Worm (Caenorhabditis elegans) whole organism, mixed stage, embryonic: ENCODE results near the gene sulp-3.

Experiments used
- M03D4.4 ChIP-seq: sonication (generic microtip); optimal IDR thresholded peaks from 2 replicates; lab custom pipeline; 2017; ENCODE audit warnings: mild to moderate bottlenecking, missing genetic modification characterization, missing compliant biosample characterization
- bed-3 ChIP-seq: fragments of 200-800 bp; sonication (Bioruptor generic); optimal IDR thresholded peaks from 3 replicates; lab custom pipeline; 2018; ENCODE audit warnings: mild to moderate bottlenecking, missing genetic modification characterization, moderate library complexity, missing compliant biosample characterization
- blmp-1 ChIP-seq: fragments of 150-350 bp; optimal IDR thresholded peaks from 2 replicates; lab custom pipeline; 2014; ENCODE audit warnings: missing biosample characterization, missing genetic modification characterization
- ceh-39 ChIP-seq: fragments of 150-350 bp; optimal IDR thresholded peaks from 2 replicates; lab custom pipeline; 2014; ENCODE audit warnings: missing biosample characterization, missing genetic modification characterization
- ceh-43 ChIP-seq: fragments of 200-800 bp; sonication (Bioruptor generic); optimal IDR thresholded peaks from 2 replicates; lab custom pipeline; 2018; ENCODE audit warnings: mild to moderate bottlenecking, missing genetic modification characterization, moderate library complexity, missing compliant biosample characterization
- ceh-83 ChIP-seq: fragments of 200-800 bp; sonication (Bioruptor generic); optimal IDR thresholded peaks from 2 replicates; lab custom pipeline; 2018; ENCODE audit warnings: mild to moderate bottlenecking, missing genetic modification characterization, missing compliant biosample characterization
- ces-1 ChIP-seq: fragments of 150-350 bp; optimal IDR thresholded peaks from 2 replicates; lab custom pipeline; 2014; ENCODE audit warnings: missing biosample characterization, missing genetic modification reagents, missing genetic modification characterization
- drap-1 ChIP-seq: fragments of 200-800 bp; sonication (Bioruptor generic); optimal IDR thresholded peaks from 3 replicates; lab custom pipeline; 2018; ENCODE audit warnings: mild to moderate bottlenecking, missing genetic modification characterization, missing compliant biosample characterization
- elt-1 ChIP-seq: sonication (generic microtip); optimal IDR thresholded peaks from 2 replicates; lab custom pipeline; 2017; ENCODE audit warnings: missing genetic modification characterization, mild to moderate bottlenecking, missing compliant biosample characterization, antibody characterized with exemption, moderate library complexity, borderline replicate concordance; ENCODE audit not compliant: insufficient read depth
- elt-3 ChIP-seq: fragments of 150-350 bp; optimal IDR thresholded peaks from 2 replicates; lab custom pipeline; 2014; ENCODE audit warnings: missing biosample characterization, missing genetic modification characterization
- flh-1 ChIP-seq: fragments of 200-800 bp; sonication (Bioruptor generic); optimal IDR thresholded peaks from 2 replicates; lab custom pipeline; 2018; ENCODE audit warnings: mild to moderate bottlenecking, missing genetic modification characterization, moderate library complexity, missing compliant biosample characterization
- hlh-1 ChIP-seq: fragments of 150-350 bp; optimal IDR thresholded peaks from 2 replicates; lab custom pipeline; 2014; ENCODE audit warnings: missing biosample characterization, missing genetic modification reagents, missing genetic modification characterization
- lin-13 ChIP-seq: fragments of 150-350 bp; optimal IDR thresholded peaks from 2 replicates; lab custom pipeline; 2014; ENCODE audit warnings: missing biosample characterization, missing genetic modification characterization
- lin-32 ChIP-seq: fragments of 200-800 bp; sonication (Bioruptor generic); optimal IDR thresholded peaks from 2 replicates; lab custom pipeline; 2018; ENCODE audit warnings: mild to moderate bottlenecking, missing genetic modification characterization, missing compliant biosample characterization
- lsy-2 ChIP-seq: fragments of 150-350 bp; optimal IDR thresholded peaks from 2 replicates; lab custom pipeline; 2014; ENCODE audit warnings: missing biosample characterization, missing genetic modification characterization
- mep-1 ChIP-seq: fragments of 150-350 bp; optimal IDR thresholded peaks from 2 replicates; lab custom pipeline; 2017; ENCODE audit warnings: missing biosample characterization, missing genetic modification reagents, missing genetic modification characterization, inconsistent platforms
- mls-2 ChIP-seq: sonication (generic microtip); optimal IDR thresholded peaks from 2 replicates; lab custom pipeline; 2016; ENCODE audit warnings: mild to moderate bottlenecking, missing genetic modification characterization, moderate library complexity, missing compliant biosample characterization
- nhr-12 ChIP-seq: fragments of 150-350 bp; optimal IDR thresholded peaks from 2 replicates; lab custom pipeline; 2014; ENCODE audit warnings: missing biosample characterization, missing genetic modification characterization
- nhr-2 ChIP-seq: fragments of 150-350 bp; optimal IDR thresholded peaks from 2 replicates; lab custom pipeline; 2014; ENCODE audit warnings: missing biosample characterization, missing genetic modification characterization
- nhr-237 ChIP-seq: fragments of 150-350 bp; optimal IDR thresholded peaks from 2 replicates; lab custom pipeline; 2014; ENCODE audit warnings: missing biosample characterization, missing genetic modification characterization
- nhr-28 ChIP-seq: fragments of 150-350 bp; optimal IDR thresholded peaks from 2 replicates; lab custom pipeline; 2014; ENCODE audit warnings: missing biosample characterization, missing genetic modification characterization
- sem-2 ChIP-seq: fragments of 200-800 bp; sonication (Bioruptor generic); optimal IDR thresholded peaks from 2 replicates; lab custom pipeline; 2018; ENCODE audit warnings: mild to moderate bottlenecking, missing genetic modification characterization, missing compliant biosample characterization
- snpc-4 ChIP-seq: fragments of 150-350 bp; optimal IDR thresholded peaks from 2 replicates; lab custom pipeline; 2014; ENCODE audit warnings: missing biosample characterization, missing genetic modification characterization
- sptf-1 ChIP-seq: sonication (generic microtip); optimal IDR thresholded peaks from 2 replicates; lab custom pipeline; 2017; ENCODE audit warnings: mild to moderate bottlenecking, missing genetic modification characterization, moderate library complexity, missing compliant biosample characterization
- tbx-8 ChIP-seq: fragments of 200-800 bp; sonication (Bioruptor generic); optimal IDR thresholded peaks from 2 replicates; lab custom pipeline; 2018; ENCODE audit warnings: mild to moderate bottlenecking, missing genetic modification characterization, moderate library complexity, missing compliant biosample characterization
- unc-120 ChIP-seq: sonication (generic microtip); optimal IDR thresholded peaks from 2 replicates; lab custom pipeline; 2017; ENCODE audit warnings: missing genetic modification characterization, missing compliant biosample characterization; ENCODE audit not compliant: poor library complexity, severe bottlenecking
- unc-39 ChIP-seq: fragments of 150-350 bp; optimal IDR thresholded peaks from 2 replicates; lab custom pipeline; 2014; ENCODE audit warnings: missing biosample characterization, missing genetic modification characterization
- unc-62 ChIP-seq: fragments of 150-350 bp; optimal IDR thresholded peaks from 2 replicates; lab custom pipeline; 2014; ENCODE audit warnings: missing biosample characterization, missing genetic modification reagents, missing genetic modification characterization
- zip-8 ChIP-seq: fragments of 150-350 bp; optimal IDR thresholded peaks from 2 replicates; lab custom pipeline; 2014; ENCODE audit warnings: missing biosample characterization, missing genetic modification characterization
- ztf-11 ChIP-seq: fragments of 150-350 bp; optimal IDR thresholded peaks from 2 replicates; lab custom pipeline; 2014; ENCODE audit warnings: missing biosample characterization, missing genetic modification characterization

The sulp-3 gene

ce11 chrX:8440001-8440735, 32.0 kb upstream of the sulp-3 start:
- TF ChIP-seq unc-62 (peak; percentile 15), unc-39 (tag; lab: Kevin White, UChicago) (no peak)

- TF ChIP-seq mep-1 (tag; lab: Kevin White, UChicago): no peak
- no peak for TF ChIP-seq drap-1
- no peak for TF ChIP-seq flh-1 (GFP tag; lab: Kevin White, UChicago)
- no peak for TF ChIP-seq nhr-2 (tag; lab: Kevin White, UChicago)
- TF ChIP-seq ceh-39 (tag; lab: Kevin White, UChicago): no peak
- no peak for TF ChIP-seq unc-39 (tag; lab: Kevin White, UChicago)
- TF ChIP-seq zip-8 (tag; lab: Kevin White, UChicago): no peak
- no peak for TF ChIP-seq lsy-2 (tag; lab: Kevin White, UChicago)
- no peak for TF ChIP-seq tbx-8 (GFP tag; lab: Kevin White, UChicago)
- no peak for TF ChIP-seq blmp-1 (tag; lab: Kevin White, UChicago)
These were observed 30.6 kb upstream of the sulp-3 start for ce11 chrX:8438756-8439155.

ce11 chrX:8432361-8432760, 24.2 kb upstream of the sulp-3 start, which contains the start of gene kin-9:
Gene kin-9, plus strand, starts transcription at chrX:8432661.
- no peak for TF ChIP-seq elt-1 (tag; lab: Kevin White, UChicago)
- TF ChIP-seq lsy-2 (tag; lab: Kevin White, UChicago): no peak
- no peak for TF ChIP-seq ceh-43 (GFP tag; lab: Kevin White, UChicago)
- no peak for TF ChIP-seq nhr-237
- TF ChIP-seq bed-3: no peak
- TF ChIP-seq hlh-1: no peak
- no peak for TF ChIP-seq elt-3 (tag; lab: Kevin White, UChicago)
- TF ChIP-seq, all 35 proteins: peak for 0

ce11 chrX:8429503-8429902, 21.3 kb upstream of the sulp-3 start:
- TF ChIP-seq zip-8 (tag; lab: Kevin White, UChicago) (no peak), drap-1 (no peak), ztf-11 (tag; lab: Kevin White, UChicago) (no peak), lin-13 (tag; lab: Kevin White, UChicago) (no peak), unc-62 (no peak), snpc-4 (no peak), sptf-1 (tag; lab: Kevin White, UChicago) (no peak), nhr-28 (no peak), mls-2 (tag; lab: Kevin White, UChicago) (no peak), elt-3 (tag; lab: Kevin White, UChicago) (no peak), flh-1 (GFP tag; lab: Kevin White, UChicago) (no peak), hlh-1 (no peak), M03D4.4 (tag; lab: Kevin White, UChicago) (no peak), unc-120 (no peak), lsy-2 (tag; lab: Kevin White, UChicago) (no peak), nhr-2 (tag; lab: Kevin White, UChicago) (no peak)

ce11 chrX:8428319-8428888, 20.2 kb upstream of the sulp-3 start, which contains the start of gene F08F1.3:
Gene F08F1.3, plus strand, starts transcription at chrX:8428838.
- TF ChIP-seq ces-1 (no peak), snpc-4 (no peak), ceh-83 (GFP tag; lab: Kevin White, UChicago) (no peak), tbx-8 (GFP tag; lab: Kevin White, UChicago) (no peak), sem-2 (no peak), lin-32 (GFP tag; lab: Kevin White, UChicago) (no peak), unc-39 (tag; lab: Kevin White, UChicago) (no peak), drap-1 (no peak), nhr-28 (no peak), elt-1 (tag; lab: Kevin White, UChicago) (no peak), flh-1 (GFP tag; lab: Kevin White, UChicago) (no peak), nhr-12 (tag; lab: Kevin White, UChicago) (no peak), M03D4.4 (tag; lab: Kevin White, UChicago) (no peak), sptf-1 (tag; lab: Kevin White, UChicago) (no peak)
